Fruit fly (Drosophila melanogaster) whole organism, embryonic: ENCODE measurements around the gene Rrp5.

Experiments used
- CG11723 ChIP-seq: fragments of 200-800 bp; sonication (Bioruptor generic); optimal IDR thresholded peaks from 2 replicates; lab custom pipeline; 2017; ENCODE audit warnings: missing biosample characterization, mild to moderate bottlenecking, missing genetic modification characterization
- CG12155 ChIP-seq: fragments of 200-800 bp; sonication (Bioruptor generic); optimal IDR thresholded peaks from 3 replicates; lab custom pipeline; 2016; ENCODE audit warnings: missing biosample characterization, missing genetic modification characterization
- CG12391 ChIP-seq: fragments of 200-800 bp; sonication (Bioruptor generic); optimal IDR thresholded peaks from 3 replicates; lab custom pipeline; 2018; ENCODE audit warnings: missing biosample characterization, mild to moderate bottlenecking, missing genetic modification characterization, moderate library complexity
- CG14965 ChIP-seq: fragments of 200-800 bp; sonication (Bioruptor generic); optimal IDR thresholded peaks from 2 replicates; lab custom pipeline; 2016; ENCODE audit warnings: missing biosample characterization, missing genetic modification characterization, borderline replicate concordance
- CG15514 ChIP-seq: fragments of 200-800 bp; sonication (Bioruptor generic); optimal IDR thresholded peaks from 3 replicates; lab custom pipeline; 2017; ENCODE audit warnings: missing biosample characterization, missing genetic modification characterization, mild to moderate bottlenecking, moderate library complexity, missing genetic modification reagents
- CG17361 ChIP-seq: fragments of 200-800 bp; sonication (Bioruptor generic); IDR thresholded peaks from 3 replicates; pipeline ENCODE4 v1.3.6; 2022; ENCODE audit warnings: missing biosample characterization, missing genetic modification characterization
- CG3163 ChIP-seq: fragments of 200-800 bp; sonication (Bioruptor generic); optimal IDR thresholded peaks from 3 replicates; lab custom pipeline; 2016; ENCODE audit warnings: missing biosample characterization, missing genetic modification characterization
- CG4328 ChIP-seq: fragments of 200-800 bp; sonication (Bioruptor generic); optimal IDR thresholded peaks from 3 replicates; lab custom pipeline; 2017; ENCODE audit warnings: missing biosample characterization, missing genetic modification reagents, missing genetic modification characterization
- CG4617 ChIP-seq: fragments of 200-800 bp; sonication (Bioruptor generic); optimal IDR thresholded peaks from 3 replicates; lab custom pipeline; 2016; ENCODE audit warnings: missing biosample characterization, missing genetic modification characterization, borderline replicate concordance
- CG4820 ChIP-seq: fragments of 200-800 bp; sonication (Bioruptor generic); optimal IDR thresholded peaks from 3 replicates; lab custom pipeline; 2016; ENCODE audit warnings: missing biosample characterization, missing genetic modification characterization
- CG6689 ChIP-seq: fragments of 200-800 bp; sonication (Bioruptor generic); IDR thresholded peaks from 2 replicates; pipeline ENCODE4 v1.3.6; 2022; ENCODE audit warnings: missing biosample characterization, missing genetic modification characterization
- CG7786 ChIP-seq: fragments of 200-800 bp; sonication (Bioruptor generic); optimal IDR thresholded peaks from 2 replicates; lab custom pipeline; 2016; ENCODE audit warnings: missing biosample characterization, missing genetic modification characterization
- CoRest ChIP-seq: fragments of 200-800 bp; sonication (Bioruptor generic); optimal IDR thresholded peaks from 3 replicates; lab custom pipeline; 2018; ENCODE audit warnings: missing biosample characterization, mild to moderate bottlenecking, missing genetic modification characterization, moderate library complexity
- CrebB ChIP-seq: fragments of 200-800 bp; sonication (Bioruptor generic); optimal IDR thresholded peaks from 3 replicates; lab custom pipeline; 2018; ENCODE audit warnings: missing biosample characterization, mild to moderate bottlenecking, missing genetic modification characterization
- Eip74EF ChIP-seq, 2 experiments: fragments of 200-800 bp in 1 of 2; fragments of >200 bp in 1 of 2; sonication (Bioruptor generic) in 1 of 2; optimal IDR thresholded peaks; 2 replicates each; lab custom pipeline; 2017 to 2019; ENCODE audit warnings: missing biosample characterization in 2 of 2, missing genetic modification characterization in 2 of 2, mild to moderate bottlenecking in 1 of 2, moderate library complexity in 1 of 2
- Fer3 ChIP-seq: fragments of 200-800 bp; sonication (Bioruptor generic); optimal IDR thresholded peaks from 2 replicates; lab custom pipeline; 2018; ENCODE audit warnings: missing biosample characterization, mild to moderate bottlenecking, missing genetic modification characterization, moderate library complexity
- H2.0 ChIP-seq: fragments of 200-800 bp; sonication (Bioruptor generic); IDR thresholded peaks from 2 replicates; pipeline ENCODE4 v1.3.6; 2022; ENCODE audit warnings: missing biosample characterization, missing genetic modification characterization
- HLH4C ChIP-seq: fragments of 200-800 bp; sonication (Bioruptor generic); IDR thresholded peaks from 3 replicates; pipeline ENCODE4 v1.3.6; 2022; ENCODE audit warnings: missing biosample characterization, missing genetic modification characterization; ENCODE audit not compliant: partially characterized antibody
- Hand ChIP-seq: fragments of 200-800 bp; sonication (Bioruptor generic); optimal IDR thresholded peaks from 2 replicates; lab custom pipeline; 2017; ENCODE audit warnings: mild to moderate bottlenecking, missing biosample characterization, missing genetic modification reagents, missing genetic modification characterization
- Hsf ChIP-seq: fragments of 200-800 bp; sonication (Bioruptor generic); optimal IDR thresholded peaks from 3 replicates; lab custom pipeline; 2016; ENCODE audit warnings: missing biosample characterization, missing genetic modification characterization
- Lpt ChIP-seq: fragments of >200 bp; optimal IDR thresholded peaks from 2 replicates; lab custom pipeline; 2018; ENCODE audit warnings: missing biosample characterization, missing genetic modification characterization
- MTF-1 ChIP-seq: fragments of 200-800 bp; sonication (Bioruptor generic); optimal IDR thresholded peaks from 2 replicates; lab custom pipeline; 2018; ENCODE audit warnings: missing biosample characterization, mild to moderate bottlenecking, missing genetic modification characterization, borderline replicate concordance
- NC2β ChIP-seq: fragments of 200-800 bp; sonication (Bioruptor generic); optimal IDR thresholded peaks from 2 replicates; lab custom pipeline; 2016; ENCODE audit warnings: missing biosample characterization, missing genetic modification characterization
- Opbp ChIP-seq: fragments of 200-800 bp; sonication (Bioruptor generic); IDR thresholded peaks from 3 replicates; pipeline ENCODE4 v1.3.6; 2022; ENCODE audit warnings: missing biosample characterization, missing genetic modification characterization; ENCODE audit not compliant: partially characterized antibody
- Poxn ChIP-seq: fragments of 200-800 bp; sonication (Bioruptor generic); IDR thresholded peaks from 2 replicates; pipeline ENCODE4 v1.3.6; 2022; ENCODE audit warnings: missing biosample characterization, missing genetic modification characterization
- Sox100B ChIP-seq: fragments of 200-800 bp; sonication (Bioruptor generic); optimal IDR thresholded peaks from 3 replicates; lab custom pipeline; 2018; ENCODE audit warnings: missing biosample characterization, mild to moderate bottlenecking, missing genetic modification characterization
- Sry-δ ChIP-seq: fragments of 200-800 bp; sonication (Bioruptor generic); optimal IDR thresholded peaks from 2 replicates; lab custom pipeline; 2016; ENCODE audit warnings: missing biosample characterization, missing genetic modification characterization
- Xbp1 ChIP-seq: fragments of 200-800 bp; sonication (Bioruptor generic); optimal IDR thresholded peaks from 3 replicates; lab custom pipeline; 2016; ENCODE audit warnings: missing biosample characterization, mild to moderate bottlenecking, missing genetic modification characterization
- Xrp1 ChIP-seq: fragments of 200-800 bp; sonication (Bioruptor generic); IDR thresholded peaks from 2 replicates; pipeline ENCODE4 v1.3.6; 2022; ENCODE audit warnings: missing biosample characterization, missing genetic modification characterization
- al ChIP-seq: fragments of 200-800 bp; sonication (Bioruptor generic); IDR thresholded peaks from 2 replicates; pipeline ENCODE4 v1.3.6; 2022; ENCODE audit warnings: missing biosample characterization, missing genetic modification characterization
- cato ChIP-seq: fragments of 200-800 bp; sonication (Bioruptor generic); optimal IDR thresholded peaks from 2 replicates; lab custom pipeline; 2016; ENCODE audit warnings: missing biosample characterization, missing genetic modification characterization, borderline replicate concordance
- chif ChIP-seq, 2 experiments: fragments of 200-800 bp; sonication (Bioruptor generic); optimal IDR thresholded peaks; 3 replicates each; lab custom pipeline; 2016; ENCODE audit warnings: missing biosample characterization in 2 of 2, missing genetic modification characterization in 2 of 2
- crp ChIP-seq, 2 experiments: fragments of 200-800 bp; sonication (Bioruptor generic); optimal IDR thresholded peaks; 2 replicates in 1 of 2; 3 replicates in 1 of 2; lab custom pipeline; 2017; ENCODE audit warnings: missing biosample characterization in 2 of 2, missing genetic modification characterization in 2 of 2, mild to moderate bottlenecking in 1 of 2, moderate library complexity in 1 of 2
- gcm2 ChIP-seq: fragments of 200-800 bp; sonication (Bioruptor generic); optimal IDR thresholded peaks from 2 replicates; lab custom pipeline; 2016; ENCODE audit warnings: missing biosample characterization, missing genetic modification characterization
- grn ChIP-seq: fragments of 200-800 bp; sonication (Bioruptor generic); optimal IDR thresholded peaks from 3 replicates; lab custom pipeline; 2017; ENCODE audit warnings: missing biosample characterization, missing genetic modification characterization
- gsb-n ChIP-seq: fragments of 200-800 bp; sonication (Bioruptor generic); optimal IDR thresholded peaks from 3 replicates; lab custom pipeline; 2018; ENCODE audit warnings: missing biosample characterization, mild to moderate bottlenecking, missing genetic modification characterization
- hbn ChIP-seq: fragments of 200-800 bp; sonication (Bioruptor generic); IDR thresholded peaks from 2 replicates; pipeline ENCODE4 v1.3.6; 2022; ENCODE audit warnings: missing biosample characterization, missing genetic modification characterization; ENCODE audit not compliant: partially characterized antibody
- kah ChIP-seq: fragments of 200-800 bp; sonication (Bioruptor generic); optimal IDR thresholded peaks from 2 replicates; lab custom pipeline; 2018; ENCODE audit warnings: missing biosample characterization, mild to moderate bottlenecking, missing genetic modification characterization
- lmd ChIP-seq: fragments of 200-800 bp; sonication (Bioruptor generic); IDR thresholded peaks from 2 replicates; pipeline ENCODE4 v1.3.6; 2022; ENCODE audit warnings: missing biosample characterization, missing genetic modification characterization
- luna ChIP-seq: fragments of 200-800 bp; sonication (Bioruptor generic); optimal IDR thresholded peaks from 2 replicates; lab custom pipeline; 2016; ENCODE audit warnings: missing biosample characterization, missing genetic modification characterization
- ranshi ChIP-seq: fragments of 200-800 bp; sonication (Bioruptor generic); IDR thresholded peaks from 2 replicates; pipeline ENCODE4 v1.3.6; 2022; ENCODE audit warnings: missing biosample characterization, missing genetic modification characterization
- sens-2 ChIP-seq: fragments of 200-800 bp; sonication (Bioruptor generic); IDR thresholded peaks from 2 replicates; pipeline ENCODE4 v1.3.6; 2022; ENCODE audit warnings: missing biosample characterization, missing genetic modification characterization
- slp2 ChIP-seq: fragments of 200-800 bp; sonication (Bioruptor generic); optimal IDR thresholded peaks from 2 replicates; lab custom pipeline; 2016; ENCODE audit warnings: missing biosample characterization, missing genetic modification characterization
- sqz ChIP-seq: fragments of 200-800 bp; sonication (Bioruptor generic); optimal IDR thresholded peaks from 3 replicates; lab custom pipeline; 2018; ENCODE audit warnings: missing biosample characterization, mild to moderate bottlenecking, missing genetic modification characterization
- trh ChIP-seq: fragments of 200-800 bp; sonication (Bioruptor generic); optimal IDR thresholded peaks from 2 replicates; lab custom pipeline; 2016; ENCODE audit warnings: missing biosample characterization, missing genetic modification characterization
- wek ChIP-seq: fragments of 200-800 bp; sonication (Bioruptor generic); optimal IDR thresholded peaks from 3 replicates; lab custom pipeline; 2018; ENCODE audit warnings: missing biosample characterization, mild to moderate bottlenecking, missing genetic modification characterization, moderate library complexity
- zfh2 ChIP-seq: fragments of 200-800 bp; sonication (Bioruptor generic); optimal IDR thresholded peaks from 2 replicates; lab custom pipeline; 2016; ENCODE audit warnings: missing biosample characterization, missing genetic modification characterization

Gene Rrp5

DNA sequence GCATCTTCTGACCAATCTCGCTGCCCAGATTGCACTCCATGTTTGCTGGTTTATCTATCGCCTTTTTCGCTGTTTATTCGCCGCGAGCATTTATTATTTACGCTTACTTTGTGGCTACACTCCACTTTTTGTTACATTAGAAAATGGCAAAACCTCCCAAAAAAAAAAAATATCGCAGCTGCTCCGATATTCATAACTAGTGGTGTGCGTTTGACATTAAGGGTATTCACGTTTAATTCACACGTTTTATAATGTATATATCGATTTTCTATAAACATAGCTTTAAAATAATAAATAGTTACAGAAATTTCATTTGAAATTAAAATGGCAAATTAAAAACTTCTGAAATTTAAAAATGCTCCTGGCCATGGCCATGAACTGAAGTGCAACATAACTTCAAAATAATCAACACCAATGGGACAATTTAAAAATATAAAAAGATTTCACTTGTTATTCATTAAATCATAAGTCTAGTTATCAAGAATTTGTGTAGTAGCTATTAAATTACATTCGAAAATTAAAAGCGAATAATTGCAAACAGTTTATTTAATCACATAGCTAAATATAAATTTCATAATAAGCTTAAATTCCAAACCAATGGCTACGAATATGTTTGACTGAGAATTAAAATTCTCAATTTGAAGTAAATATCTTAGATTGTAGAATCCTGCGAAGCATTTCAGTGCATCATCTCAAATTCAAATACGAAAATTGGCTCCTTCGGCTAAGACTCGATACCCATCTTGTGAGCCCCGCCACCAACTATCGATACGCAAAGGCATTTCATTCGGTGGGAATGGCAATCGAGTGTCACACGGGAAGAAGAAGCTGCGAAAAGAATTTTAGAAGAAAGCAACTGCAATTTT, 14.7 kb downstream of the Rrp5 start, which contains the start of the genes Nab2 and BRWD3 (continued):
- TF ChIP-seq kah (GFP tag; lab: Kevin White, UChicago) (no peak), chif (GFP tag; optimal IDR thresholded peaks at IDR 0.05; lab: Kevin White, UChicago) (peak in 1 of 2 experiments; percentile 6), crp (GFP tag; optimal IDR thresholded peaks at IDR 0.05; lab: Kevin White, UChicago) (peak in 1 of 2 experiments; percentile 24), CG15514 (GFP tag; lab: Kevin White, UChicago) (peak; percentile 34), Xrp1 (GFP tag; lab: Robert Waterston, UW) (peak; percentile 47; the same call in 1 of the 2 replicates), Xbp1 (GFP tag; lab: Kevin White, UChicago) (peak; percentile 58), H2.0 (GFP tag; lab: Robert Waterston, UW) (0 out of 2 replicates have a peak, but pooled peaks have one; percentile 10), wek (GFP tag; lab: Kevin White, UChicago) (peak; percentile 83), MTF-1 (no peak), gsb-n (tag; lab: Kevin White, UChicago) (no peak), CG3163 (GFP tag; lab: Kevin White, UChicago) (no peak), CG17361 (GFP tag; lab: Robert Waterston, UW) (no peak; the same call in 2 of the 3 replicates), Sox100B (GFP tag; lab: Kevin White, UChicago) (no peak), luna (GFP tag; lab: Kevin White, UChicago) (no peak), slp2 (no peak), NC2β (GFP tag; lab: Kevin White, UChicago) (no peak), Lpt (GFP tag; lab: Kevin White, UChicago) (no peak), Fer3 (tag; lab: Kevin White, UChicago) (no peak), CG12155 (GFP tag; lab: Kevin White, UChicago) (peak; percentile 39), CG12391 (tag; lab: Kevin White, UChicago) (peak; percentile 62), Sry-δ (GFP tag; lab: Kevin White, UChicago) (peak; percentile 78), CG4617 (GFP tag; lab: Kevin White, UChicago) (peak; percentile 39), sens-2 (GFP tag; lab: Robert Waterston, UW) (peak; percentile 20; the same call in 1 of the 2 replicates), CG4820 (peak; percentile 5), CG6689 (0 out of 2 replicates have a peak, but pooled peaks have one; percentile 4), trh (GFP tag; lab: Kevin White, UChicago) (peak; percentile 36), Poxn (GFP tag; lab: Robert Waterston, UW) (no peak), CrebB (tag; lab: Kevin White, UChicago) (no peak), lmd (GFP tag; lab: Robert Waterston, UW) (peak; percentile 22; the same call in 1 of the 2 replicates), hbn (GFP tag; lab: Robert Waterston, UW) (peak; percentile 54), al (GFP tag; lab: Robert Waterston, UW) (0 out of 2 replicates have a peak, but pooled peaks have one; percentile 34), CG14965 (GFP tag; lab: Kevin White, UChicago) (no peak), CoRest (tag; lab: Kevin White, UChicago) (peak; percentile 47), Eip74EF (GFP tag; optimal IDR thresholded peaks at IDR 0.05; lab: Kevin White, UChicago) (no peak), Hand (GFP tag; lab: Kevin White, UChicago) (no peak), HLH4C (peak; percentile 43), CG7786 (GFP tag; lab: Kevin White, UChicago) (no peak), CG11723 (GFP tag; lab: Kevin White, UChicago) (no peak), grn (no peak), CG4328 (GFP tag; lab: Kevin White, UChicago) (peak; percentile 32), Opbp (GFP tag; lab: Robert Waterston, UW) (peak; percentile 85), sqz (GFP tag; lab: Kevin White, UChicago) (peak; percentile 50), Hsf (GFP tag; lab: Kevin White, UChicago) (peak; percentile 61), zfh2 (GFP tag; lab: Kevin White, UChicago) (peak; percentile 25), cato (peak; percentile 9), gcm2 (GFP tag; lab: Kevin White, UChicago) (no peak), ranshi (GFP tag; lab: Robert Waterston, UW) (peak; percentile 37; the same call in 1 of the 2 replicates)
